Worm (Caenorhabditis elegans) whole organism, late embryonic: Measurements from ENCODE around the gene kcnl-4.

Source experiments
- F13H6.1 ChIP-seq: sonication (generic microtip); optimal IDR thresholded peaks from 2 replicates; lab custom pipeline; 2016; ENCODE audit warnings: missing genetic modification characterization, missing compliant biosample characterization
- K09A11.1 ChIP-seq: sonication (generic microtip); optimal IDR thresholded peaks from 2 replicates; lab custom pipeline; 2017; ENCODE audit warnings: antibody characterized with exemption, mild to moderate bottlenecking, missing genetic modification characterization, missing compliant biosample characterization; ENCODE audit not compliant: insufficient read depth
- T23F11.4 ChIP-seq: fragments of 200-800 bp; sonication (Bioruptor generic); optimal IDR thresholded peaks from 2 replicates; lab custom pipeline; 2018; ENCODE audit warnings: mild to moderate bottlenecking, missing genetic modification characterization, missing compliant biosample characterization
- ama-1 ChIP-seq: fragments of 150-350 bp; optimal IDR thresholded peaks from 2 replicates; lab custom pipeline; 2014
- ceh-31 ChIP-seq: sonication (generic microtip); optimal IDR thresholded peaks from 2 replicates; lab custom pipeline; 2016; ENCODE audit warnings: missing genetic modification characterization, missing compliant biosample characterization
- ceh-48 ChIP-seq: sonication (generic microtip); optimal IDR thresholded peaks from 2 replicates; lab custom pipeline; 2016; ENCODE audit warnings: missing genetic modification characterization, inconsistent platforms, missing compliant biosample characterization
- dmd-4 ChIP-seq: sonication (generic microtip); optimal IDR thresholded peaks from 2 replicates; lab custom pipeline; 2016; ENCODE audit warnings: borderline replicate concordance, missing genetic modification characterization, missing compliant biosample characterization
- elt-2 ChIP-seq: sonication (generic microtip); optimal IDR thresholded peaks from 2 replicates; lab custom pipeline; 2016; ENCODE audit warnings: missing genetic modification reagents, missing genetic modification characterization, missing compliant biosample characterization
- ets-4 ChIP-seq: sonication (generic microtip); optimal IDR thresholded peaks from 2 replicates; lab custom pipeline; 2016; ENCODE audit warnings: missing genetic modification characterization, missing compliant biosample characterization
- hlh-13 ChIP-seq: fragments of 200-800 bp; sonication (Bioruptor generic); optimal IDR thresholded peaks from 2 replicates; lab custom pipeline; 2018; ENCODE audit warnings: mild to moderate bottlenecking, missing genetic modification characterization, missing compliant biosample characterization
- hlh-30 ChIP-seq: sonication (generic microtip); optimal IDR thresholded peaks from 2 replicates; lab custom pipeline; 2017; ENCODE audit warnings: antibody characterized with exemption, missing genetic modification characterization, missing compliant biosample characterization; ENCODE audit not compliant: insufficient read depth
- nhr-11 ChIP-seq: fragments of 150-350 bp; optimal IDR thresholded peaks from 2 replicates; lab custom pipeline; 2014; ENCODE audit warnings: missing biosample characterization, missing genetic modification characterization
- npax-4 ChIP-seq: sonication (generic microtip); optimal IDR thresholded peaks from 2 replicates; lab custom pipeline; 2016; ENCODE audit warnings: missing genetic modification characterization, missing compliant biosample characterization
- pha-4 ChIP-seq: fragments of 150-350 bp; optimal IDR thresholded peaks from 2 replicates; lab custom pipeline; 2018; ENCODE audit warnings: missing biosample characterization, missing genetic modification reagents, missing genetic modification characterization

- TF ChIP-seq ama-1 (lab: Kevin White, UChicago) (no peak), T23F11.4 (GFP tag; lab: Kevin White, UChicago) (no peak), npax-4 (no peak), ets-4 (tag; lab: Kevin White, UChicago) (no peak), dmd-4 (tag; lab: Kevin White, UChicago) (no peak), hlh-30 (tag; lab: Kevin White, UChicago) (no peak), K09A11.1 (tag; lab: Kevin White, UChicago) (no peak), ceh-48 (tag; lab: Kevin White, UChicago) (no peak), pha-4 (tag; lab: Kevin White, UChicago) (no peak), ceh-31 (tag; lab: Kevin White, UChicago) (no peak), F13H6.1 (tag; lab: Kevin White, UChicago) (no peak), hlh-13 (GFP tag; lab: Kevin White, UChicago) (no peak), nhr-11 (no peak), elt-2 (peak; percentile 47)
Observed at ce11 chrV:14503065-14503464, 27.8 kb upstream of the kcnl-4 start.
